Worm (Caenorhabditis elegans) whole organism, early embryonic: ENCODE results near the gene dhs-31.

Experiments
- B0310.2 ChIP-seq: sonication (generic microtip); optimal IDR thresholded peaks from 2 replicates; lab custom pipeline; 2016; ENCODE audit warnings: mild to moderate bottlenecking, missing genetic modification characterization, missing compliant biosample characterization
- F13C5.2 ChIP-seq: sonication (generic microtip); optimal IDR thresholded peaks from 2 replicates; lab custom pipeline; 2017; ENCODE audit warnings: mild to moderate bottlenecking, missing genetic modification characterization, inconsistent platforms, missing compliant biosample characterization
- aly-1 ChIP-seq: sonication (generic microtip); optimal IDR thresholded peaks from 2 replicates; lab custom pipeline; 2016; ENCODE audit warnings: missing genetic modification characterization, missing compliant biosample characterization
- ama-1 ChIP-seq: fragments of 150-350 bp; optimal IDR thresholded peaks from 2 replicates; lab custom pipeline; 2014
- ceh-13 ChIP-seq: fragments of 200-800 bp; sonication (Bioruptor generic); optimal IDR thresholded peaks from 2 replicates; lab custom pipeline; 2018; ENCODE audit warnings: mild to moderate bottlenecking, missing genetic modification characterization, missing compliant biosample characterization
- ceh-36 ChIP-seq: sonication (generic microtip); optimal IDR thresholded peaks from 2 replicates; lab custom pipeline; 2016; ENCODE audit warnings: missing genetic modification characterization, inconsistent platforms, missing compliant biosample characterization
- ets-7 ChIP-seq: sonication (generic microtip); optimal IDR thresholded peaks from 2 replicates; lab custom pipeline; 2016; ENCODE audit warnings: missing genotype, missing genetic modification characterization, missing compliant biosample characterization
- flt-1 ChIP-seq: fragments of 200-800 bp; sonication (Bioruptor generic); IDR thresholded peaks from 2 replicates; pipeline ENCODE4 v1.3.6; 2022; ENCODE audit warnings: missing genetic modification characterization, missing compliant biosample characterization
- hmbx-1 ChIP-seq: sonication (generic microtip); optimal IDR thresholded peaks from 2 replicates; lab custom pipeline; 2016; ENCODE audit warnings: mild to moderate bottlenecking, missing genetic modification characterization, missing compliant biosample characterization
- hmg-4 ChIP-seq: fragments of 200-800 bp; sonication (Bioruptor generic); optimal IDR thresholded peaks from 2 replicates; lab custom pipeline; 2018; ENCODE audit warnings: mild to moderate bottlenecking, missing genetic modification characterization, missing compliant biosample characterization
- hnd-1 ChIP-seq: sonication (generic microtip); optimal IDR thresholded peaks from 2 replicates; lab custom pipeline; 2016; ENCODE audit warnings: missing genetic modification characterization, missing compliant biosample characterization
- pes-1 ChIP-seq: fragments of 200-800 bp; sonication (Bioruptor generic); IDR thresholded peaks from 2 replicates; pipeline ENCODE4 v1.3.6; 2022; ENCODE audit warnings: missing genetic modification reagents, missing genetic modification characterization, missing compliant biosample characterization
- scrt-1 ChIP-seq: fragments of 200-800 bp; sonication (Bioruptor generic); IDR thresholded peaks from 2 replicates; pipeline ENCODE4 v1.3.6; 2022; ENCODE audit warnings: missing genetic modification characterization, missing compliant biosample characterization
- sea-1 ChIP-seq: fragments of 200-800 bp; sonication (Bioruptor generic); conservative IDR thresholded peaks from 2 replicates; pipeline ENCODE4 v1.3.6; 2022; ENCODE audit warnings: missing genetic modification characterization, missing compliant biosample characterization
- tbx-11 ChIP-seq: fragments of 200-800 bp; sonication (Bioruptor generic); IDR thresholded peaks from 2 replicates; pipeline ENCODE4 v1.3.6; 2022; ENCODE audit warnings: missing genetic modification characterization, missing compliant biosample characterization
- tbx-37 ChIP-seq: fragments of 200-800 bp; sonication (Bioruptor generic); conservative IDR thresholded peaks from 2 replicates; pipeline ENCODE4 v1.3.6; 2022; ENCODE audit warnings: missing genetic modification reagents, missing genetic modification characterization, missing compliant biosample characterization
- tra-4 ChIP-seq: sonication (generic microtip); optimal IDR thresholded peaks from 2 replicates; lab custom pipeline; 2017; ENCODE audit warnings: missing genetic modification characterization, missing compliant biosample characterization

Gene dhs-31

DNA sequence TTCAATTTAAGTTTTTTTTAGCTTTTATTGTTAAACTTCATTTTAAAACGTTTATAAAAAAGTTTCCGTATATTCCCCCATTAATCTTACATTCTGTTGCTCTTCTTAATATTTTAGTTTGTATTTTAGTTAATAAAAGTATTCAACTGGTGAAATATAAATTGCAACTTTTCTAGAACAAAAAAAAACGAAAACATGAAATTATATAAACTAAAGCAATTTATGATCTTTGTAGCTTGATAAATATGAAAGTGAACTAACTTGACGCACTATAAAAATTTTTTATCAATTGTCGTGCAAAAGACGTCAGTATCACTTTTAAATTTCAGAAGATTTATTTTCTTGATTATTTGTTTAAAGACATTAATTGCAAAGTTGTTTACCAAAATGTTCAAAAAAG, 23.1 kb downstream of the dhs-31 start, which contains the start of gene F44D12.2:
TSS of gene F44D12.2 (minus strand) at position 101 of the 400 bp plus-strand sequence.
- TF ChIP-seq ets-7 (tag; lab: Kevin White, UChicago) (no peak), hmg-4 (GFP tag; lab: Kevin White, UChicago) (no peak), sea-1 (GFP tag; lab: Robert Waterston, UW) (no peak), hmbx-1 (no peak), F13C5.2 (tag; lab: Kevin White, UChicago) (no peak), ama-1 (lab: Kevin White, UChicago) (no peak), tra-4 (no peak), tbx-11 (GFP tag; lab: Robert Waterston, UW) (no peak), tbx-37 (GFP tag; lab: Robert Waterston, UW) (no peak), aly-1 (no peak), ceh-13 (GFP tag; lab: Kevin White, UChicago) (no peak), flt-1 (GFP tag; lab: Robert Waterston, UW) (no peak), scrt-1 (no peak), pes-1 (GFP tag; lab: Robert Waterston, UW) (no peak), ceh-36 (no peak), hnd-1 (tag; lab: Kevin White, UChicago) (no peak), B0310.2 (tag; lab: Kevin White, UChicago) (no peak)

DNA sequence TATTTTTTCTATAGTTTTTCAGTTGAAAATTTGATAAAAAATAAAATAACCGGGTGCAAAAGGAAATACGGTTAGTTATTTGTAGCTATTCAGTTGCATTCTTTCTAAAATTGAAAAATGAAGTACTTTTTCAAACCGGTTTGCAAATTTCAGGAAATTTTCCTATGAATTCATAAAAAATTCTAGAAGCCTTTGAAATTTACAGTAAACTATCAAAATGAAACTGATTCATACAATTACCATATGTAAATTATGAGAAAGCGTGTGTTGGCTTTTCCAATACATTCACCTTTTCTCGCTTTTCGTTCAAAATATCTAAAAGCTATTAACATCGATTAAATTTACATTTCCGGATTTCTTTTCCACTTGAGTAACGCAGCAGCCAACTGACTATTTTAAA, 23.7 kb downstream of the dhs-31 start, which contains the start of gene ent-7:
TSS of gene ent-7 (plus strand) at position 301 of the 400 bp plus-strand sequence.
- TF ChIP-seq F13C5.2 (tag; lab: Kevin White, UChicago) (no peak), aly-1 (no peak), flt-1 (GFP tag; lab: Robert Waterston, UW) (no peak), pes-1 (GFP tag; lab: Robert Waterston, UW) (no peak)

DNA sequence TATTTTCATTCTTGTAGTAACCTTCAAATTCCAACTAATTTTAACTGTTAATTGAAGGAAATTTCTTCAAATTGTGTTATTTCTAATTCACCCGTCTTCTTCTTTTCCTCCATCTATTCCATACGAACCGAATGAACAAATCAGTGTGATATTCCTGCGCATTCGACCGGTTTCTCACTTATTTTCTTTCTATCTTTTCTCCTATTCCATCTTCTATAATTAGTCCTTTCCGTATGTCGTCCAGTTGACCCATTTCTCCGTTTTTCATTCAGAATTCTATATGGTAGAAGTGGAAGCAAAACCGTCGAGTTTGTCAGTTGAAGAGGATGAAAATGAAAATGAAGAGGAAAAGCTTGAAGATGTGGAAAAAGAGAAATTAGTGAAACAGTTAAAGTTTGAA, 31.2 kb downstream of the dhs-31 start, which contains the start of gene magu-4:
TSS of gene magu-4 (plus strand) at position 218 of the 400 bp plus-strand sequence.
- TF ChIP-seq tra-4: no peak

DNA sequence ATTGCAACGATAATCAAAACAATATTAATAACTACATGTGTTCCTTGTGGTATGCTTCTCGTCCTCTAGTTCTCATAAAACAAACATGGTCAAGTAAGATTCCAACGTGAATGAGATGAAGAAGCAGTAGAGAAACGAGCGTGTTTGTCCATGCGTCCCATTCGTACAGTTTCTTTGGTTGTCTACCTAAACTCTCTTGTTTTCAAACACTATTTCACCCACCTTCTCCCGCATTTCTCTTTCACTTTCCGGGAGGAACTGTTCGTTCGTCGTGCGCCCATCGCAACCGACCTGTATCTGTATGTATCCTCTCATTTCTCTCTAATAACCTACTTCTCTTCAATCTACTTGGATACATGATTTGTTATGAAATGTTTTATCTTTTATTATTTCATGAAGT, 32.9 kb downstream of the dhs-31 start:
- TF ChIP-seq hmbx-1 (no peak), tra-4 (no peak), hmg-4 (GFP tag; lab: Kevin White, UChicago) (no peak)

DNA sequence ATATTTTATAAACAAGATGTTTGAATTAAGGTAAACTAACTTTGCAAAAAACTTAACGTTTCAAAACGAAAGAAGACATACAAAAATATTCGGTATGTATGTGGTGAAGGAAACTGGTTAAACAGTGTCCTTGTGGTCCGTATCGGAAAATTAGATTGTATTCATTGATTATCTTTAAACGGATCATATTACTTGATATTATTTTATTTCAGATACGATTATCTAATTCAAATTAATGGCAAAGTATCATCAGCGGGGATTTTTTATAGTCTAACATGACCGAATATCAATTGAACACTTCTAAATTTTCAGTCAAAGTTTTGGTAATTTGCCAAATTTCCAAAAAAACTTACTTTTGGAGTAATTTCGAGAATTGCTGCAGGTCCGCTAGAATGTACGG, 33.9 kb downstream of the dhs-31 start, which contains the start of gene C47E12.13:
TSS of gene C47E12.13 (minus strand) at position 101 of the 400 bp plus-strand sequence.
- TF ChIP-seq ceh-13 (GFP tag; lab: Kevin White, UChicago) (no peak), tbx-37 (GFP tag; lab: Robert Waterston, UW) (no peak), aly-1 (no peak), scrt-1 (no peak), tbx-11 (GFP tag; lab: Robert Waterston, UW) (no peak), tra-4 (no peak)

DNA sequence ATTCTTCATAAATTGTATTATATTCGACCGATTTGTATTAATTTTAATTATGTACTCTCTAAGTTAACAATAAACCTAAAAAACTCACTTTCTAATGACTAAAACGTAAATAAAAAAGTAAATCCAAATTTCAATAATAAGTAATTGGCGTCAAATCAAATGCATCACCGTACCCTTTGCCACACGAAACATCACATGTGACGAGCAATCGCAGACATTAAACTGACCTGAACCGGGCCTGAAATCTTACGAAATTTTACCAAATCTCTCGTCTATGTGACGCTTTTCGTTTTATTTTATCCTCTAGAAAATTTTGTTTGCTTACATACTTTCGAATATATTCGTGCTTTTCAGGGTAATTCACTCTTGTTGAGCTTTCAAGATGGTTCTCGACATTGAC, 37.3 kb downstream of the dhs-31 start, which contains the start of the genes C47E12.2 and sars-1:
TSS of gene C47E12.2 (minus strand) at position 131 of the 400 bp plus-strand sequence.
TSS of gene sars-1 (plus strand) at position 355 of the 400 bp plus-strand sequence.
- TF ChIP-seq ets-7 (tag; lab: Kevin White, UChicago) (no peak), hmg-4 (GFP tag; lab: Kevin White, UChicago) (no peak), ama-1 (lab: Kevin White, UChicago) (no peak), tbx-11 (GFP tag; lab: Robert Waterston, UW) (no peak), ceh-13 (GFP tag; lab: Kevin White, UChicago) (no peak), aly-1 (no peak), ceh-36 (no peak)

DNA sequence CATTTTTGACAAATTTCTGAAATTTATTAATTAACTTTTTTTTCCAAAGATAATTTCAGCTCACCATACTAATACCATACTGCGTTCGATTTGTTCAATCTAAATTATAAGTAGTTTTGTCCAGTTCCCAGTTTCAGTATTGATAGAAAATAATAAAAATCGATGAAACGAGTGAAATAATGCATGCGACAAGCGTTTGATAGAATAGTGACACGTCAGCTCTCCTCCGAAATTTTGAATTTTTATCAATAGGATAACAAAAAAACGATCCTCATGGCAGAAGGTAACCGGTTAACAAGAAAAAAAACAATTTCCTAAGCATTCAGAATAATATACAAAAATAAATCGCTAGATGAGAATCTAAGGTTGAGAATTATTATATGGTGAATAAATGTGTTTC, 39.0 kb downstream of the dhs-31 start, which contains the start of gene C47E12.3:
TSS of gene C47E12.3 (minus strand) at position 101 of the 400 bp plus-strand sequence.
- TF ChIP-seq ceh-36 (no peak), tbx-11 (GFP tag; lab: Robert Waterston, UW) (no peak), hnd-1 (tag; lab: Kevin White, UChicago) (no peak), B0310.2 (tag; lab: Kevin White, UChicago) (no peak), ceh-13 (GFP tag; lab: Kevin White, UChicago) (no peak), tbx-37 (GFP tag; lab: Robert Waterston, UW) (no peak), tra-4 (no peak), aly-1 (no peak), hmg-4 (GFP tag; lab: Kevin White, UChicago) (no peak), scrt-1 (no peak), sea-1 (GFP tag; lab: Robert Waterston, UW) (no peak), ets-7 (tag; lab: Kevin White, UChicago) (no peak), hmbx-1 (no peak), pes-1 (GFP tag; lab: Robert Waterston, UW) (no peak), flt-1 (GFP tag; lab: Robert Waterston, UW) (no peak), ama-1 (lab: Kevin White, UChicago) (no peak), F13C5.2 (tag; lab: Kevin White, UChicago) (no peak)

DNA sequence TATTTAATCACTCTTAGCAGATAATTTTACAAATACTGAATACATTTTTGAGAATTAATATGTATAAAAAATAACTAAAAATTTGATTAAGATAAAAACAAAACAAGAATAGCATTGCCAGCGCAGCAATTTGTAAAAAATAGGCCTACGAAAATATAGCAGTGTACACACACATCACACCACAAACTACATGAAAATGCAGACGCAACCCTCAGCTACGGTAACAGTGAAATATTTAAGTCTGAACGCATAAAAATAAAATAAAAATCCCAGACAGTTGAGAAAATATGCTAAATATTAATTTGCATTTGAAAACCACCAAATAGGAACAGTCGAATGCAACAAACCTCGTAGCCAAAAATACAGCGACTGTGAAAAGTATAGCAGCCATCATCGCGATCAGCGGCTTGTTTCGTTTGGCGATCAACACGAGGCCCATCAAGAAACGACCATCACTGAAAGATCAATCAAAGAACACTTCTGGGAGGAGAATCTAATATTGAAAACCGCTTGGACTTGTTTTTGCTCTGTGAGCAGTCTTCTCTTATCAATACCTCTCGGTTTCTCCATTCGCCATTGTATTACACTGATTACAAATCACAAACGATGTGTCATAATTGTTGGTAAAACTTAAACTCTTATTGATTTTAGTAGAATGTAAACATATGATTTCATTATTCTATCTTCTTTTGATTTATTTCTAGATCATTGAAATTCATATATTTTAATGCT, 42.0 kb downstream of the dhs-31 start, which contains the start of gene pyp-1:
TSS of gene pyp-1 (minus strand) at position 439 of the 732 bp plus-strand sequence.
- TF ChIP-seq B0310.2 (tag; lab: Kevin White, UChicago) (no peak), tra-4 (no peak), sea-1 (GFP tag; lab: Robert Waterston, UW) (no peak), ama-1 (lab: Kevin White, UChicago) (no peak), pes-1 (GFP tag; lab: Robert Waterston, UW) (no peak), F13C5.2 (tag; lab: Kevin White, UChicago) (no peak), ceh-36 (no peak), hmbx-1 (no peak), tbx-37 (GFP tag; lab: Robert Waterston, UW) (no peak), hnd-1 (tag; lab: Kevin White, UChicago) (no peak), scrt-1 (no peak), flt-1 (GFP tag; lab: Robert Waterston, UW) (no peak), aly-1 (no peak), ceh-13 (GFP tag; lab: Kevin White, UChicago) (no peak), ets-7 (tag; lab: Kevin White, UChicago) (no peak), tbx-11 (GFP tag; lab: Robert Waterston, UW) (no peak), hmg-4 (GFP tag; lab: Kevin White, UChicago) (no peak)
